Worm (Caenorhabditis elegans) whole organism, mixed stage, embryonic: ENCODE results near the gene Y116A8C.9.

ENCODE experiments used
- M03D4.4 ChIP-seq: sonication (generic microtip); optimal IDR thresholded peaks from 2 replicates; lab custom pipeline; 2017; ENCODE audit warnings: mild to moderate bottlenecking, missing genetic modification characterization, missing compliant biosample characterization
- bed-3 ChIP-seq: fragments of 200-800 bp; sonication (Bioruptor generic); optimal IDR thresholded peaks from 3 replicates; lab custom pipeline; 2018; ENCODE audit warnings: mild to moderate bottlenecking, missing genetic modification characterization, moderate library complexity, missing compliant biosample characterization
- blmp-1 ChIP-seq: fragments of 150-350 bp; optimal IDR thresholded peaks from 2 replicates; lab custom pipeline; 2014; ENCODE audit warnings: missing biosample characterization, missing genetic modification characterization
- ceh-39 ChIP-seq: fragments of 150-350 bp; optimal IDR thresholded peaks from 2 replicates; lab custom pipeline; 2014; ENCODE audit warnings: missing biosample characterization, missing genetic modification characterization
- ceh-43 ChIP-seq: fragments of 200-800 bp; sonication (Bioruptor generic); optimal IDR thresholded peaks from 2 replicates; lab custom pipeline; 2018; ENCODE audit warnings: mild to moderate bottlenecking, missing genetic modification characterization, moderate library complexity, missing compliant biosample characterization
- ceh-83 ChIP-seq: fragments of 200-800 bp; sonication (Bioruptor generic); optimal IDR thresholded peaks from 2 replicates; lab custom pipeline; 2018; ENCODE audit warnings: mild to moderate bottlenecking, missing genetic modification characterization, missing compliant biosample characterization
- ces-1 ChIP-seq: fragments of 150-350 bp; optimal IDR thresholded peaks from 2 replicates; lab custom pipeline; 2014; ENCODE audit warnings: missing biosample characterization, missing genetic modification reagents, missing genetic modification characterization
- cnd-1 ChIP-seq: fragments of 200-800 bp; sonication (Bioruptor generic); optimal IDR thresholded peaks from 2 replicates; lab custom pipeline; 2018; ENCODE audit warnings: mild to moderate bottlenecking, missing genetic modification characterization, missing compliant biosample characterization
- drap-1 ChIP-seq: fragments of 200-800 bp; sonication (Bioruptor generic); optimal IDR thresholded peaks from 3 replicates; lab custom pipeline; 2018; ENCODE audit warnings: mild to moderate bottlenecking, missing genetic modification characterization, missing compliant biosample characterization
- flh-1 ChIP-seq: fragments of 200-800 bp; sonication (Bioruptor generic); optimal IDR thresholded peaks from 2 replicates; lab custom pipeline; 2018; ENCODE audit warnings: mild to moderate bottlenecking, missing genetic modification characterization, moderate library complexity, missing compliant biosample characterization
- ham-2 ChIP-seq: fragments of 200-800 bp; sonication (Bioruptor generic); optimal IDR thresholded peaks from 2 replicates; lab custom pipeline; 2018; ENCODE audit warnings: mild to moderate bottlenecking, missing genetic modification characterization, missing compliant biosample characterization
- hlh-1 ChIP-seq: fragments of 150-350 bp; optimal IDR thresholded peaks from 2 replicates; lab custom pipeline; 2014; ENCODE audit warnings: missing biosample characterization, missing genetic modification reagents, missing genetic modification characterization
- lin-13 ChIP-seq: fragments of 150-350 bp; optimal IDR thresholded peaks from 2 replicates; lab custom pipeline; 2014; ENCODE audit warnings: missing biosample characterization, missing genetic modification characterization
- lin-32 ChIP-seq: fragments of 200-800 bp; sonication (Bioruptor generic); optimal IDR thresholded peaks from 2 replicates; lab custom pipeline; 2018; ENCODE audit warnings: mild to moderate bottlenecking, missing genetic modification characterization, missing compliant biosample characterization
- lsy-2 ChIP-seq: fragments of 150-350 bp; optimal IDR thresholded peaks from 2 replicates; lab custom pipeline; 2014; ENCODE audit warnings: missing biosample characterization, missing genetic modification characterization
- mab-5 ChIP-seq: fragments of 150-350 bp; optimal IDR thresholded peaks from 2 replicates; lab custom pipeline; 2014; ENCODE audit warnings: missing biosample characterization, missing genetic modification characterization
- mep-1 ChIP-seq: fragments of 150-350 bp; optimal IDR thresholded peaks from 2 replicates; lab custom pipeline; 2017; ENCODE audit warnings: missing biosample characterization, missing genetic modification reagents, missing genetic modification characterization, inconsistent platforms
- mls-2 ChIP-seq: sonication (generic microtip); optimal IDR thresholded peaks from 2 replicates; lab custom pipeline; 2016; ENCODE audit warnings: mild to moderate bottlenecking, missing genetic modification characterization, moderate library complexity, missing compliant biosample characterization
- nhr-12 ChIP-seq: fragments of 150-350 bp; optimal IDR thresholded peaks from 2 replicates; lab custom pipeline; 2014; ENCODE audit warnings: missing biosample characterization, missing genetic modification characterization
- nhr-2 ChIP-seq: fragments of 150-350 bp; optimal IDR thresholded peaks from 2 replicates; lab custom pipeline; 2014; ENCODE audit warnings: missing biosample characterization, missing genetic modification characterization
- nhr-237 ChIP-seq: fragments of 150-350 bp; optimal IDR thresholded peaks from 2 replicates; lab custom pipeline; 2014; ENCODE audit warnings: missing biosample characterization, missing genetic modification characterization
- nhr-28 ChIP-seq: fragments of 150-350 bp; optimal IDR thresholded peaks from 2 replicates; lab custom pipeline; 2014; ENCODE audit warnings: missing biosample characterization, missing genetic modification characterization
- nhr-76 ChIP-seq: sonication (generic microtip); optimal IDR thresholded peaks from 2 replicates; lab custom pipeline; 2017; ENCODE audit warnings: missing biosample characterization, missing genetic modification characterization
- pha-4 ChIP-seq: fragments of 150-350 bp; optimal IDR thresholded peaks from 2 replicates; lab custom pipeline; 2018; ENCODE audit warnings: missing biosample characterization, missing genetic modification reagents, missing genetic modification characterization
- sem-2 ChIP-seq: fragments of 200-800 bp; sonication (Bioruptor generic); optimal IDR thresholded peaks from 2 replicates; lab custom pipeline; 2018; ENCODE audit warnings: mild to moderate bottlenecking, missing genetic modification characterization, missing compliant biosample characterization
- snpc-4 ChIP-seq: fragments of 150-350 bp; optimal IDR thresholded peaks from 2 replicates; lab custom pipeline; 2014; ENCODE audit warnings: missing biosample characterization, missing genetic modification characterization
- sptf-1 ChIP-seq: sonication (generic microtip); optimal IDR thresholded peaks from 2 replicates; lab custom pipeline; 2017; ENCODE audit warnings: mild to moderate bottlenecking, missing genetic modification characterization, moderate library complexity, missing compliant biosample characterization
- tbx-8 ChIP-seq: fragments of 200-800 bp; sonication (Bioruptor generic); optimal IDR thresholded peaks from 2 replicates; lab custom pipeline; 2018; ENCODE audit warnings: mild to moderate bottlenecking, missing genetic modification characterization, moderate library complexity, missing compliant biosample characterization
- unc-120 ChIP-seq: sonication (generic microtip); optimal IDR thresholded peaks from 2 replicates; lab custom pipeline; 2017; ENCODE audit warnings: missing genetic modification characterization, missing compliant biosample characterization; ENCODE audit not compliant: poor library complexity, severe bottlenecking
- unc-39 ChIP-seq: fragments of 150-350 bp; optimal IDR thresholded peaks from 2 replicates; lab custom pipeline; 2014; ENCODE audit warnings: missing biosample characterization, missing genetic modification characterization
- unc-62 ChIP-seq: fragments of 150-350 bp; optimal IDR thresholded peaks from 2 replicates; lab custom pipeline; 2014; ENCODE audit warnings: missing biosample characterization, missing genetic modification reagents, missing genetic modification characterization
- zip-8 ChIP-seq: fragments of 150-350 bp; optimal IDR thresholded peaks from 2 replicates; lab custom pipeline; 2014; ENCODE audit warnings: missing biosample characterization, missing genetic modification characterization
- ztf-11 ChIP-seq: fragments of 150-350 bp; optimal IDR thresholded peaks from 2 replicates; lab custom pipeline; 2014; ENCODE audit warnings: missing biosample characterization, missing genetic modification characterization

Gene Y116A8C.9

DNA sequence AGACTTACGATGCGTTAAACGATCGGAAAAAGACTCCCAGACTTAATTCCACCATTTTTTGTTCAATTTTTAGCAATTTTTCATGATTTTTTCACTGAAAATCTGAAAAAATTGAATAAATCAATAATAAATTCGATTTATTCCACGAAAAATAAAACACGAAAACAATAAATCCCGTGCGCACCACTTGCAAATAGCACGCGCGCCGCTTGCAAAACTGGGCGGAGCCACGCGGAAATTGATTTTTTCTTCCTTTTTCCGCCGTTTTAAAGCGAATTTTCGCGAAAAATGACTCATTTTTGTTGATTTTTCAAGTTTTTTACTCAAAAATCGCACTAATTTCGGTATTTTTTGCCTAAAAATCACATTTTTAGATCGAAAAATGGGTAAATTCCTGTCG lies at the start of gene Y116A8C.9, which contains the start of gene arf-6:
Gene Y116A8C.9, minus strand, starts transcription at position 55 of the 400 bp plus-strand sequence.
Gene arf-6, plus strand, starts transcription at position 375 of the 400 bp plus-strand sequence.
- TF ChIP-seq snpc-4 (tag; lab: Kevin White, UChicago) (no peak), tbx-8 (peak; percentile 18), ceh-43 (GFP tag; lab: Kevin White, UChicago) (peak; percentile 45), mls-2 (tag; lab: Kevin White, UChicago) (peak; percentile 83), cnd-1 (tag; lab: Kevin White, UChicago) (peak; percentile 38), drap-1 (GFP tag; lab: Kevin White, UChicago) (peak; percentile 46), ham-2 (no peak), ces-1 (GFP tag; lab: Kevin White, UChicago) (peak; percentile 81), mep-1 (tag; lab: Kevin White, UChicago) (peak; percentile 13), hlh-1 (tag; lab: Kevin White, UChicago) (peak; percentile 37), ztf-11 (tag; lab: Kevin White, UChicago) (peak; percentile 31), unc-39 (tag; lab: Kevin White, UChicago) (no peak), unc-62 (no peak), unc-120 (peak; percentile 38), ceh-83 (GFP tag; lab: Kevin White, UChicago) (peak; percentile 56), nhr-237 (tag; lab: Kevin White, UChicago) (no peak), lsy-2 (tag; lab: Kevin White, UChicago) (peak; percentile 4), sptf-1 (peak; percentile 80), M03D4.4 (tag; lab: Kevin White, UChicago) (peak; percentile 77), nhr-76 (tag; lab: Kevin White, UChicago) (no peak), flh-1 (GFP tag; lab: Kevin White, UChicago) (no peak), lin-32 (GFP tag; lab: Kevin White, UChicago) (peak; percentile 7), ceh-39 (tag; lab: Kevin White, UChicago) (no peak), nhr-28 (tag; lab: Kevin White, UChicago) (no peak), sem-2 (no peak), nhr-12 (tag; lab: Kevin White, UChicago) (no peak), blmp-1 (no peak), lin-13 (peak; percentile 53), bed-3 (GFP tag; lab: Kevin White, UChicago) (peak; percentile 3)
- TF ChIP-seq, all 35 proteins: peak for 17

DNA sequence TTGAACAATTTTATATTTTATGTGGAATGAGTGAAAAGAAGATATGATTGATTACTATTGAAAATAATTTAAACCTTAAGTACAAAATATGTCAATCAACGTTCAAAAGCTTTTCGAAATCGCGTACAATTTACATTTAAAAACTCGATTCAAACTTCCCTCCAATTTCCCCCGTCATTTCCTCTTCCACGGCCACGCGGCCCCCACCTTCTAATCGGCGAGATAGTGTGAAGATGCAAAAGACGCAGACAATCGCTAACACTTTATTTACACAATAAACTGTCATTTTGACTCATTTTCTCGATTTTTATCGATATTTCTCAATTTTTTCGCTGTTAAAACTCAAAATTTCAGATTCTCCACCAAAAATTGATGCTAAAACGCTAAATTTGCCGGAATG lies 48.8 kb upstream of the Y116A8C.9 start, which contains the start of gene rom-4:
Gene rom-4, plus strand, starts transcription at position 398 of the 400 bp plus-strand sequence.
- TF ChIP-seq unc-120 (no peak), bed-3 (GFP tag; lab: Kevin White, UChicago) (no peak), lin-13 (peak; percentile 24), nhr-2 (no peak), zip-8 (tag; lab: Kevin White, UChicago) (no peak), snpc-4 (tag; lab: Kevin White, UChicago) (no peak), nhr-237 (tag; lab: Kevin White, UChicago) (no peak), flh-1 (GFP tag; lab: Kevin White, UChicago) (no peak), nhr-28 (tag; lab: Kevin White, UChicago) (no peak), lsy-2 (tag; lab: Kevin White, UChicago) (no peak), pha-4 (peak; percentile 48), ham-2 (no peak), ces-1 (GFP tag; lab: Kevin White, UChicago) (peak; percentile 40), M03D4.4 (tag; lab: Kevin White, UChicago) (no peak), hlh-1 (tag; lab: Kevin White, UChicago) (no peak), mab-5 (tag; lab: Kevin White, UChicago) (peak; percentile 23)

DNA sequence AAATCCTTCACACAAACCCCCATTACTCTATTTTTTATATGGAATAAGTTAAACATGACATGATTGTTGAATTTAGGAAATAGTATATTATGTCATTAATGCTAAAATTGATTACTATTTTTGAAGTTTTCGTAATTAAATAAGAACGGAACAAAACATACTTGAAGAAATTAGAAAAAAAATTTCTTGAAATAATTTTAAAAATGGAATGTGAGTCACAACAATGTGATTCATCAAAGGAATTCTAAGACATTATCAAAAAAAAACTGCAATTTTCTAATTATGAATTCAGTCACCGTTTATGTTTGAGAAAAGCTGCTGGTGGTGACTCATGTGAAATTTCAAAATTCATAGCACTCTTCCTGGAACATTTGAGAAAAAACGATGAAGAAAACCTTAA lies 41.8 kb upstream of the Y116A8C.9 start, which contains the start of gene nccd-1:
Gene nccd-1, plus strand, starts transcription at position 301 of the 400 bp plus-strand sequence.
- TF ChIP-seq zip-8 (tag; lab: Kevin White, UChicago) (no peak), hlh-1 (tag; lab: Kevin White, UChicago) (no peak), ceh-43 (GFP tag; lab: Kevin White, UChicago) (no peak), ceh-39 (tag; lab: Kevin White, UChicago) (no peak), unc-120 (no peak), flh-1 (GFP tag; lab: Kevin White, UChicago) (no peak), blmp-1 (no peak), sem-2 (no peak), ces-1 (GFP tag; lab: Kevin White, UChicago) (no peak), lsy-2 (tag; lab: Kevin White, UChicago) (no peak), mab-5 (tag; lab: Kevin White, UChicago) (no peak), lin-32 (GFP tag; lab: Kevin White, UChicago) (no peak), pha-4 (no peak), lin-13 (no peak), bed-3 (GFP tag; lab: Kevin White, UChicago) (no peak), nhr-237 (tag; lab: Kevin White, UChicago) (no peak), drap-1 (GFP tag; lab: Kevin White, UChicago) (no peak), unc-39 (tag; lab: Kevin White, UChicago) (no peak), sptf-1 (no peak), cnd-1 (tag; lab: Kevin White, UChicago) (no peak)
